Fruit fly (Drosophila melanogaster): ENCODE measurements around the gene CG32264.

Gene CG32264

dm6 chr3L:3788790-3789421 is 17.4 kb downstream of the CG32264 start (continued):
- TF ChIP-seq run (tag; optimal IDR thresholded peaks at IDR 0.05): no peak
- no peak for TF ChIP-seq CG6813 (GFP tag; optimal IDR thresholded peaks at IDR 0.05)
- TF ChIP-seq otp (GFP tag; IDR thresholded peaks at IDR 0.05): no peak
- peak; percentile 7 for TF ChIP-seq Fer3 (tag; optimal IDR thresholded peaks at IDR 0.05)
- no peak for TF ChIP-seq crc (GFP tag; optimal IDR thresholded peaks at IDR 0.05)
- no peak for TF ChIP-seq CG43689 (GFP tag; IDR thresholded peaks at IDR 0.05)
- peak; percentile 45 for TF ChIP-seq CG10543 (GFP tag; optimal IDR thresholded peaks at IDR 0.05)
- TF ChIP-seq CG17359 (tag; optimal IDR thresholded peaks at IDR 0.05): peak; percentile 9
- no peak for TF ChIP-seq CG7987 (GFP tag; optimal IDR thresholded peaks at IDR 0.05)
- no peak for TF ChIP-seq sr (GFP tag; IDR thresholded peaks at IDR 0.05)
- TF ChIP-seq Kr (GFP tag; optimal IDR thresholded peaks at IDR 0.05): no peak
- no peak; the same call in 2 of the 3 replicates for TF ChIP-seq CG11456 (GFP tag; IDR thresholded peaks at IDR 0.05)
- peak; percentile 31 for TF ChIP-seq scrt (GFP tag; optimal IDR thresholded peaks at IDR 0.05)
- no peak for TF ChIP-seq Neu2 (GFP tag; optimal IDR thresholded peaks at IDR 0.05; ENCODE audit: borderline replicate concordance)
- peak; percentile 60 for TF ChIP-seq CG32532 (GFP tag; IDR thresholded peaks at IDR 0.05)
- TF ChIP-seq gsb (GFP tag; IDR thresholded peaks at IDR 0.05): no peak
- no peak for TF ChIP-seq psq (GFP tag; optimal IDR thresholded peaks at IDR 0.05)
- TF ChIP-seq CG1603 (tag; optimal IDR thresholded peaks at IDR 0.05): peak; percentile 31
- TF ChIP-seq CG12391 (tag; optimal IDR thresholded peaks at IDR 0.05): peak; percentile 46
- TF ChIP-seq Taf1 (GFP tag; IDR thresholded peaks at IDR 0.05): no peak
- no peak for TF ChIP-seq CG1602 (GFP tag; optimal IDR thresholded peaks at IDR 0.05)
- no peak for TF ChIP-seq dati (GFP tag; IDR thresholded peaks at IDR 0.05)
- no peak for TF ChIP-seq CG8281 (tag; optimal IDR thresholded peaks at IDR 0.05)
- no peak for TF ChIP-seq pros (GFP tag; optimal IDR thresholded peaks at IDR 0.05)
- no peak for TF ChIP-seq Dref (GFP tag; IDR thresholded peaks at IDR 0.05)
- peak; percentile 9 for TF ChIP-seq Ssrp (tag; optimal IDR thresholded peaks at IDR 0.05)
- TF ChIP-seq Mad (GFP tag; optimal IDR thresholded peaks at IDR 0.05): no peak
- peak; percentile 37 for TF ChIP-seq CG18599 (GFP tag; optimal IDR thresholded peaks at IDR 0.05)
- TF ChIP-seq CG7928 (GFP tag; optimal IDR thresholded peaks at IDR 0.05): no peak
- no peak for TF ChIP-seq eve (GFP tag; optimal IDR thresholded peaks at IDR 0.05)
- no peak for TF ChIP-seq Hand (GFP tag; optimal IDR thresholded peaks at IDR 0.05)
- TF ChIP-seq CG1233 (GFP tag; optimal IDR thresholded peaks at IDR 0.05): no peak
- TF ChIP-seq ranshi (GFP tag; IDR thresholded peaks at IDR 0.05): 0 out of 2 replicates have a peak, but pooled peaks have one; percentile 20
- peak; percentile 13 for TF ChIP-seq sug (tag; optimal IDR thresholded peaks at IDR 0.05)
- TF ChIP-seq CG11247 (GFP tag; IDR thresholded peaks at IDR 0.05): peak; percentile 7; the same call in 1 of the 2 replicates
- no peak for TF ChIP-seq C15 (GFP tag; IDR thresholded peaks at IDR 0.05)
- no peak for TF ChIP-seq CG10462 (GFP tag; optimal IDR thresholded peaks at IDR 0.05)
- no peak for TF ChIP-seq sim (GFP tag; IDR thresholded peaks at IDR 0.05)
- no peak for TF ChIP-seq ash1 (GFP tag; optimal IDR thresholded peaks at IDR 0.05)
- TF ChIP-seq CG13296 (GFP tag; optimal IDR thresholded peaks at IDR 0.05): peak; percentile 45
- no peak for TF ChIP-seq CG18476 (GFP tag; optimal IDR thresholded peaks at IDR 0.05)
- TF ChIP-seq CG12155 (GFP tag; optimal IDR thresholded peaks at IDR 0.05): no peak
- no peak for TF ChIP-seq CG11093 (GFP tag; IDR thresholded peaks at IDR 0.05)
- no peak for TF ChIP-seq D (optimal IDR thresholded peaks at IDR 0.05)
- TF ChIP-seq D (GFP tag; optimal IDR thresholded peaks at IDR 0.05): peak; percentile 1
- TF ChIP-seq CG12659 (GFP tag; optimal IDR thresholded peaks at IDR 0.05): peak; percentile 9
- no peak for TF ChIP-seq Atf6 (GFP tag; IDR thresholded peaks at IDR 0.05)
- no peak for TF ChIP-seq CG16815 (GFP tag; optimal IDR thresholded peaks at IDR 0.05)
- TF ChIP-seq CG15696 (tag; optimal IDR thresholded peaks at IDR 0.05): no peak
- TF ChIP-seq unc-4 (GFP tag; IDR thresholded peaks at IDR 0.05; ENCODE audit: partially characterized antibody): peak; percentile 54
- TF ChIP-seq pb (GFP tag; optimal IDR thresholded peaks at IDR 0.05): no peak
